Worm (Caenorhabditis elegans) whole organism, L4 larva: ENCODE measurements around the gene nas-31.

Experiments used
- D1046.2 ChIP-seq: fragments of 200-800 bp; sonication (Bioruptor generic); IDR thresholded peaks from 2 replicates; pipeline ENCODE4 v1.3.6; 2022; ENCODE audit warnings: missing genetic modification characterization, missing compliant biosample characterization
- F37D6.2 ChIP-seq: sonication (generic microtip); optimal IDR thresholded peaks from 2 replicates; lab custom pipeline; 2016; ENCODE audit warnings: mild to moderate bottlenecking, missing genetic modification characterization, missing compliant biosample characterization
- F49E8.2 ChIP-seq: sonication (generic microtip); optimal IDR thresholded peaks from 2 replicates; lab custom pipeline; 2016; ENCODE audit warnings: missing compliant biosample characterization, mild to moderate bottlenecking, missing genetic modification characterization, borderline replicate concordance
- T20F7.1 ChIP-seq: fragments of 200-800 bp; sonication (Bioruptor generic); optimal IDR thresholded peaks from 2 replicates; lab custom pipeline; 2018; ENCODE audit warnings: mild to moderate bottlenecking, missing genetic modification characterization, missing compliant biosample characterization
- T26A8.4 ChIP-seq: fragments of 200-800 bp; sonication (Bioruptor generic); IDR thresholded peaks from 2 replicates; pipeline ENCODE4 v1.3.6; 2022; ENCODE audit warnings: missing genetic modification characterization, missing compliant biosample characterization
- Y5F2A.4 ChIP-seq: fragments of 200-800 bp; sonication (Bioruptor generic); optimal IDR thresholded peaks from 2 replicates; lab custom pipeline; 2018; ENCODE audit warnings: mild to moderate bottlenecking, missing genetic modification characterization, missing compliant biosample characterization
- ZK337.2 ChIP-seq: fragments of 200-800 bp; sonication (Bioruptor generic); IDR thresholded peaks from 2 replicates; pipeline ENCODE4 v1.3.6; 2022; ENCODE audit warnings: missing genetic modification reagents, missing genetic modification characterization, missing compliant biosample characterization
- aha-1 ChIP-seq: fragments of 150-350 bp; peaks from one replicate; lab custom pipeline; 2014; ENCODE audit warnings: missing biosample characterization, missing genetic modification characterization
- ama-1 ChIP-seq: fragments of 150-350 bp; optimal IDR thresholded peaks from 2 replicates; lab custom pipeline; 2014; ENCODE audit warnings: inconsistent platforms, mixed read lengths
- arid-1 ChIP-seq: fragments of 200-800 bp; sonication (Bioruptor generic); conservative IDR thresholded peaks from 2 replicates; pipeline ENCODE4 v1.3.6; 2022; ENCODE audit warnings: missing genetic modification reagents, missing genetic modification characterization, missing compliant biosample characterization
- ceh-32 ChIP-seq: sonication (generic microtip); optimal IDR thresholded peaks from 2 replicates; lab custom pipeline; 2016; ENCODE audit warnings: mild to moderate bottlenecking, missing genetic modification characterization, missing compliant biosample characterization; ENCODE audit not compliant: poor library complexity
- ceh-62 ChIP-seq: sonication (generic microtip); optimal IDR thresholded peaks from 2 replicates; lab custom pipeline; 2017; ENCODE audit warnings: missing biosample characterization, missing genetic modification characterization
- cey-2 ChIP-seq: sonication (generic microtip); optimal IDR thresholded peaks from 3 replicates; lab custom pipeline; 2017; ENCODE audit warnings: missing genetic modification characterization, mild to moderate bottlenecking, missing compliant biosample characterization, antibody characterized with exemption, borderline replicate concordance; ENCODE audit not compliant: insufficient read depth
- daf-12 ChIP-seq: fragments of 150-350 bp; optimal IDR thresholded peaks from 2 replicates; lab custom pipeline; 2014; ENCODE audit warnings: missing biosample characterization, missing genetic modification reagents, missing genetic modification characterization
- daf-16 ChIP-seq, 3 experiments: sonication (generic microtip); optimal IDR thresholded peaks; 2 replicates each; lab custom pipeline; 2016 to 2017; ENCODE audit warnings: missing genetic modification characterization in 3 of 3, missing genetic modification reagents in 3 of 3, mild to moderate bottlenecking in 2 of 3, missing compliant biosample characterization in 2 of 3, missing biosample characterization in 1 of 3, moderate library complexity in 1 of 3
- daf-19 ChIP-seq: fragments of 200-800 bp; sonication (Bioruptor generic); conservative IDR thresholded peaks from 2 replicates; pipeline ENCODE4 v1.3.6; 2022; ENCODE audit warnings: missing genetic modification characterization, missing compliant biosample characterization
- dmd-6 ChIP-seq: fragments of 200-800 bp; sonication (Bioruptor generic); IDR thresholded peaks from 2 replicates; pipeline ENCODE4 v1.3.6; 2022; ENCODE audit warnings: missing genetic modification reagents, missing genetic modification characterization, missing compliant biosample characterization
- dpl-1 ChIP-seq: fragments of 150-350 bp; optimal IDR thresholded peaks from 2 replicates; lab custom pipeline; 2014; ENCODE audit warnings: missing biosample characterization, missing genetic modification reagents, missing genetic modification characterization
- dve-1 ChIP-seq: sonication (generic microtip); optimal IDR thresholded peaks from 2 replicates; lab custom pipeline; 2017; ENCODE audit warnings: antibody characterized with exemption, mild to moderate bottlenecking, missing genetic modification characterization, missing compliant biosample characterization; ENCODE audit not compliant: insufficient read depth
- fkh-10 ChIP-seq: fragments of 150-350 bp; optimal IDR thresholded peaks from 2 replicates; lab custom pipeline; 2014; ENCODE audit warnings: missing biosample characterization, missing genetic modification reagents, missing genetic modification characterization
- hlh-11 ChIP-seq: fragments of 200-800 bp; sonication (Bioruptor generic); optimal IDR thresholded peaks from 2 replicates; lab custom pipeline; 2018; ENCODE audit warnings: mild to moderate bottlenecking, missing genetic modification characterization, missing compliant biosample characterization
- hlh-30 ChIP-seq: sonication (generic microtip); optimal IDR thresholded peaks from 2 replicates; lab custom pipeline; 2017; ENCODE audit warnings: antibody characterized with exemption, mild to moderate bottlenecking, missing genetic modification characterization, missing compliant biosample characterization; ENCODE audit not compliant: insufficient read depth
- hmg-1.1 ChIP-seq: fragments of 200-800 bp; sonication (Bioruptor generic); IDR thresholded peaks from 2 replicates; pipeline ENCODE4 v1.3.6; 2022; ENCODE audit warnings: missing genetic modification reagents, missing genetic modification characterization, missing compliant biosample characterization
- lim-7 ChIP-seq: fragments of 200-800 bp; sonication (Bioruptor generic); IDR thresholded peaks from 2 replicates; pipeline ENCODE4 v1.3.6; 2022; ENCODE audit warnings: missing genetic modification characterization, missing compliant biosample characterization
- mdl-1 ChIP-seq, 2 experiments: fragments of 150-350 bp in 1 of 2; sonication (generic microtip) in 1 of 2; optimal IDR thresholded peaks; 2 replicates each; lab custom pipeline; 2014 to 2017; ENCODE audit warnings: missing biosample characterization in 2 of 2, missing genetic modification characterization in 2 of 2
- mdt-29 ChIP-seq: fragments of 200-800 bp; sonication (Bioruptor generic); IDR thresholded peaks from 2 replicates; pipeline ENCODE4 v1.3.6; 2022; ENCODE audit warnings: missing genetic modification reagents, missing genetic modification characterization, missing compliant biosample characterization
- mep-1 ChIP-seq: fragments of 150-350 bp; sonication (generic microtip); optimal IDR thresholded peaks from 3 replicates; lab custom pipeline; 2014; ENCODE audit warnings: missing biosample characterization, missing genetic modification characterization
- mxl-2 ChIP-seq: fragments of 200-800 bp; sonication (Bioruptor generic); conservative IDR thresholded peaks from 2 replicates; pipeline ENCODE4 v1.3.6; 2022; ENCODE audit warnings: missing genetic modification reagents, missing genetic modification characterization, missing compliant biosample characterization
- mxl-3 ChIP-seq: fragments of 200-800 bp; sonication (Bioruptor generic); optimal IDR thresholded peaks from 2 replicates; lab custom pipeline; 2018; ENCODE audit warnings: mild to moderate bottlenecking, missing genetic modification characterization, missing compliant biosample characterization
- nhr-10 ChIP-seq: fragments of 150-350 bp; optimal IDR thresholded peaks from 2 replicates; lab custom pipeline; 2014; ENCODE audit warnings: missing biosample characterization, missing genetic modification characterization
- nhr-102 ChIP-seq: sonication (generic microtip); optimal IDR thresholded peaks from 2 replicates; lab custom pipeline; 2016; ENCODE audit warnings: mild to moderate bottlenecking, missing genetic modification characterization, moderate library complexity, missing compliant biosample characterization
- nhr-28 ChIP-seq: fragments of 150-350 bp; optimal IDR thresholded peaks from 2 replicates; lab custom pipeline; 2014; ENCODE audit warnings: missing biosample characterization, missing genetic modification characterization
- nhr-48 ChIP-seq: sonication (generic microtip); optimal IDR thresholded peaks from 2 replicates; lab custom pipeline; 2016; ENCODE audit warnings: mild to moderate bottlenecking, missing genetic modification characterization, missing compliant biosample characterization
- nhr-6 ChIP-seq: fragments of 150-350 bp; optimal IDR thresholded peaks from 2 replicates; lab custom pipeline; 2014; ENCODE audit warnings: missing biosample characterization, missing genetic modification characterization
- nhr-77 ChIP-seq: fragments of 150-350 bp; optimal IDR thresholded peaks from 2 replicates; lab custom pipeline; 2014; ENCODE audit warnings: missing biosample characterization, missing genetic modification characterization
- saeg-2 ChIP-seq: fragments of 200-800 bp; sonication (Bioruptor generic); IDR thresholded peaks from 2 replicates; pipeline ENCODE4 v1.3.6; 2022; ENCODE audit warnings: missing genetic modification reagents, missing genetic modification characterization, missing compliant biosample characterization
- set-16 ChIP-seq: fragments of 200-800 bp; sonication (Bioruptor generic); IDR thresholded peaks from 2 replicates; pipeline ENCODE4 v1.3.6; 2022; ENCODE audit warnings: missing genetic modification reagents, missing genetic modification characterization, missing compliant biosample characterization
- snpc-1.2 ChIP-seq: fragments of 200-800 bp; sonication (Bioruptor generic); IDR thresholded peaks from 2 replicates; pipeline ENCODE4 v1.3.6; 2022; ENCODE audit warnings: missing genetic modification reagents, missing genetic modification characterization, missing compliant biosample characterization
- spr-1 ChIP-seq: sonication (generic microtip); optimal IDR thresholded peaks from 2 replicates; lab custom pipeline; 2016; ENCODE audit warnings: mild to moderate bottlenecking, missing genetic modification characterization, missing compliant biosample characterization
- tag-97 ChIP-seq: fragments of 200-800 bp; sonication (Bioruptor generic); IDR thresholded peaks from 2 replicates; pipeline ENCODE4 v1.3.6; 2022; ENCODE audit warnings: missing genetic modification characterization, missing compliant biosample characterization
- tra-1 ChIP-seq: fragments of 200-800 bp; sonication (Bioruptor generic); IDR thresholded peaks from 2 replicates; pipeline ENCODE4 v1.3.6; 2022; ENCODE audit warnings: missing genetic modification reagents, missing genetic modification characterization, missing compliant biosample characterization
- unc-130 ChIP-seq: sonication (generic microtip); optimal IDR thresholded peaks from 2 replicates; lab custom pipeline; 2016; ENCODE audit warnings: missing genetic modification reagents, missing genetic modification characterization, missing compliant biosample characterization
- unc-39 ChIP-seq: sonication (generic microtip); optimal IDR thresholded peaks from 2 replicates; lab custom pipeline; 2017; ENCODE audit warnings: missing biosample characterization, missing genetic modification characterization
- unc-62 ChIP-seq, 3 experiments: fragments of 150-350 bp in 1 of 3; sonication (generic microtip); optimal IDR thresholded peaks in 2 of 3; peaks in 1 of 3; 1 replicate in 1 of 3; 2 replicates in 2 of 3; lab custom pipeline; 2014 to 2017; ENCODE audit warnings: missing biosample characterization in 3 of 3, missing genetic modification characterization in 3 of 3, missing genetic modification reagents in 3 of 3, missing genotype in 1 of 3
- ztf-11 ChIP-seq: fragments of 150-350 bp; optimal IDR thresholded peaks from 2 replicates; lab custom pipeline; 2014; ENCODE audit warnings: missing biosample characterization, missing genetic modification characterization
- ztf-7 ChIP-seq: fragments of 150-350 bp; optimal IDR thresholded peaks from 2 replicates; lab custom pipeline; 2014; ENCODE audit warnings: missing biosample characterization, missing genetic modification characterization

nas-31 gene

DNA sequence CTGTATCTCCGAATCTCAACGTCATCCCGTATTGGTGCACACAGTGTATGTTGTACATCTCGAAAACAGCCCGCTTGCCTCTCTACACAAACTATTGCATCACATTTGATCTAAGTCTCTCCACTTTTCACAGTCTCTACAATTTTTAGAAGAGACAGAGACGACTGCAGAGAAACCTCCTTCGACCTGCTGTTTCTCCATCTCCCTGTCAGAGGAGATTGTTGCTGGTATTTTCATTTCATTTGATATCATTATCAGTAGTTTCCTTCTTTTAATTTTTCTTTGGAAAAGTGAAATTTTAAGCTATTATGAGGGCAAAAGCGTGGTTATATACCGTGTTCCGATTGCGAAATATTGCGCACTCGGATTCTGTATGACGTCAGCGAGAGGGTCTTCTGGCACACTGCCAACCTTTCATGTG is 18.9 kb upstream of the nas-31 start (continued):
- TF ChIP-seq arid-1 (GFP tag; lab: Robert Waterston, UW) (0 out of 2 replicates have a peak, but pooled peaks have one; percentile 10), dpl-1 (GFP tag; lab: Kevin White, UChicago) (peak; percentile 36), cey-2 (peak; percentile 51), mep-1 (tag; lab: Kevin White, UChicago) (peak; percentile 65), hlh-30 (tag; lab: Kevin White, UChicago) (peak; percentile 58), nhr-48 (peak; percentile 89), ZK337.2 (GFP tag; lab: Robert Waterston, UW) (no peak), D1046.2 (GFP tag; lab: Robert Waterston, UW) (no peak), F37D6.2 (tag; lab: Kevin White, UChicago) (peak; percentile 33), ama-1 (peak; percentile 58), saeg-2 (no peak), ztf-7 (peak; percentile 91), nhr-28 (tag; lab: Kevin White, UChicago) (peak; percentile 95), snpc-1.2 (no peak), mxl-2 (no peak), nhr-77 (tag; lab: Kevin White, UChicago) (peak; percentile 66), lim-7 (GFP tag; lab: Robert Waterston, UW) (no peak), hlh-11 (tag; lab: Kevin White, UChicago) (peak; percentile 95), mdt-29 (GFP tag; lab: Robert Waterston, UW) (no peak), daf-19 (GFP tag; lab: Robert Waterston, UW) (0 out of 2 replicates have a peak, but pooled peaks have one; percentile 23), spr-1 (peak; percentile 71), dmd-6 (GFP tag; lab: Robert Waterston, UW) (peak; percentile 85; the same call in 1 of the 2 replicates), fkh-10 (no peak), nhr-10 (tag; lab: Kevin White, UChicago) (peak; percentile 71), unc-39 (tag; lab: Kevin White, UChicago) (no peak), ceh-62 (tag; lab: Kevin White, UChicago) (no peak), unc-130 (GFP tag; lab: Kevin White, UChicago) (no peak), ceh-32 (tag; lab: Kevin White, UChicago) (no peak), daf-16 (GFP tag; optimal IDR thresholded peaks at IDR 0.05; lab: Kevin White, UChicago) (no peak), daf-16 (tag; optimal IDR thresholded peaks at IDR 0.05; lab: Kevin White, UChicago) (peak; percentile 93), hmg-1.1 (GFP tag; lab: Robert Waterston, UW) (peak; percentile 55; the same call in 1 of the 2 replicates), unc-62 (GFP tag; optimal IDR thresholded peaks at IDR 0.05 in 1 of 2; lab: Kevin White, UChicago) (peak in 1 of 2 experiments; percentile 96), unc-62 (tag; optimal IDR thresholded peaks at IDR 0.05; lab: Kevin White, UChicago) (no peak), dve-1 (tag; lab: Kevin White, UChicago) (peak; percentile 88), tra-1 (GFP tag; lab: Robert Waterston, UW) (peak; percentile 33; the same call in 1 of the 2 replicates), T20F7.1 (GFP tag; lab: Kevin White, UChicago) (peak; percentile 28), aha-1 (peak; percentile 49), daf-12 (no peak), T26A8.4 (GFP tag; lab: Robert Waterston, UW) (peak; percentile 77; the same call in 1 of the 2 replicates), mxl-3 (GFP tag; lab: Kevin White, UChicago) (peak; percentile 75), nhr-102 (tag; lab: Kevin White, UChicago) (peak; percentile 82), tag-97 (no peak), F49E8.2 (tag; lab: Kevin White, UChicago) (no peak), mdl-1 (tag; optimal IDR thresholded peaks at IDR 0.05; lab: Kevin White, UChicago) (peak; percentile 70 to 72), nhr-6 (tag; lab: Kevin White, UChicago) (peak; percentile 8), set-16 (GFP tag; lab: Robert Waterston, UW) (no peak), ztf-11 (tag; lab: Kevin White, UChicago) (no peak), Y5F2A.4 (GFP tag; lab: Kevin White, UChicago) (no peak)
